Worm (Caenorhabditis elegans): ENCODE measurements around the gene elmd-1.

DNA sequence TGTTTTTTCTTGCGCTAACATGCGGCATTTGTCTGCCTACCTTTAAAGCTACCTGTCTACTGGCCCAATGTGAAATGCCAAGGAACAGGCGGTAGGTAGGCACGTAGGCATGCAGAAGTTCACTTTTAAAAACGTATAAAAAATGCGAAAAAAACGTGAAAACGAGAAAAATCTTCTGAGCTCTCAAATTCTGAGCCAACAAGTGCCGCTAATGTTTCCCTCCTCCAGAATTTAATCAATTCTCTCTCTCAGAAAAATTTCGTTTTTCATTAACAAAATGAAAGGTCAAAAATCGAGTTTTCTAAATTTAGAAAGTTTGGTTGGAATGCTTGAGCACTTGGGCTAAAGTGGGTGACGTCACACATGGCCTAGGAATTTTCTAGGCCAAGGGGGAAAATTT is 7.3 kb upstream of the elmd-1 start:
- TF ChIP-seq ztf-29 (GFP tag; IDR thresholded peaks at IDR 0.05) (no peak), ztf-23 (GFP tag; IDR thresholded peaks at IDR 0.05) (no peak), flt-1 (GFP tag; IDR thresholded peaks at IDR 0.05) (no peak), cog-1 (tag; optimal IDR thresholded peaks at IDR 0.05) (no peak), med-1 (GFP tag; optimal IDR thresholded peaks at IDR 0.05; ENCODE audit: insufficient read depth) (no peak), tab-1 (GFP tag; IDR thresholded peaks at IDR 0.05) (no peak), T22C8.4 (GFP tag; IDR thresholded peaks at IDR 0.05) (no peak), ref-1 (GFP tag; conservative IDR thresholded peaks at IDR 0.05) (no peak), klf-2 (GFP tag; conservative IDR thresholded peaks at IDR 0.05) (no peak)

All from whole organism, midembryonic.